Worm (Caenorhabditis elegans): Measurements from ENCODE around the gene C09G1.5.

DNA sequence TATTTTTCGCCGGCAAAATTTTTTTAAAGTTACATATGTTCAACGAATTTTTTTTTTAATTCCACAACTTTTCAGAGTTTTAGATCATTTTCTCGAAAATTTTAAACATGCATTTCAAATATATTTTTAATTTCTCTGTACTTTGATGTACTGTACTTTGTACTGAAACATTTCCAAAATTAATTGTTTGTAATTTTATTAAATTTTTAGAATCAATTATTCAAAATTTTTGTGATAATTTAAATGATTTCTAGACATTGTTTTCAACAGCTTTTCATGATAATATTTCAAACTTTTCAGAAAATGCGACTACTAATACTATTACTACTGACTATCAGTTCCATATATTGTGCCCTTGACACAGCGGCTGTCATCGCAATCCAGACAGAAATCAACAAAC, 15.2 kb upstream of the C09G1.5 start, which contains the start of gene mec-5:
- TF ChIP-seq nhr-76 (tag; optimal IDR thresholded peaks at IDR 0.05) = no peak
- no peak for TF ChIP-seq lin-13 (tag; optimal IDR thresholded peaks at IDR 0.05)
- TF ChIP-seq lsy-2 (tag; optimal IDR thresholded peaks at IDR 0.05) = no peak
- TF ChIP-seq snpc-4 (tag; optimal IDR thresholded peaks at IDR 0.05) = no peak
- TF ChIP-seq nhr-28 (tag; optimal IDR thresholded peaks at IDR 0.05) = no peak
- TF ChIP-seq sptf-1 (tag; optimal IDR thresholded peaks at IDR 0.05) = no peak
- TF ChIP-seq nhr-237 (tag; optimal IDR thresholded peaks at IDR 0.05) = no peak
- TF ChIP-seq ces-1 (GFP tag; optimal IDR thresholded peaks at IDR 0.05) = no peak
- TF ChIP-seq ceh-39 (tag; optimal IDR thresholded peaks at IDR 0.05) = no peak
- no peak for TF ChIP-seq blmp-1 (tag; optimal IDR thresholded peaks at IDR 0.05)
- TF ChIP-seq bed-3 (GFP tag; optimal IDR thresholded peaks at IDR 0.05) = no peak
- TF ChIP-seq drap-1 (GFP tag; optimal IDR thresholded peaks at IDR 0.05) = no peak
- no peak for TF ChIP-seq elt-1 (tag; optimal IDR thresholded peaks at IDR 0.05; ENCODE audit: borderline replicate concordance, insufficient read depth)
- no peak for TF ChIP-seq unc-39 (tag; optimal IDR thresholded peaks at IDR 0.05)

Measured in whole organism, mixed stage, embryonic.